Fruit fly (Drosophila melanogaster) whole organism, embryonic: ENCODE results near the gene alphaTub84B.

ENCODE experiments used
- Antp ChIP-seq: fragments of 200-800 bp; sonication (Bioruptor generic); optimal IDR thresholded peaks from 3 replicates; lab custom pipeline; 2016; ENCODE audit warnings: missing biosample characterization, missing genetic modification characterization
- B-H1 ChIP-seq: fragments of 200-800 bp; sonication (Bioruptor generic); IDR thresholded peaks from 3 replicates; pipeline ENCODE4 v1.3.6; 2022; ENCODE audit warnings: missing biosample characterization, missing genetic modification characterization
- BtbVII ChIP-seq: fragments of 200-800 bp; sonication (Bioruptor generic); optimal IDR thresholded peaks from 3 replicates; lab custom pipeline; 2017; ENCODE audit warnings: missing biosample characterization, mild to moderate bottlenecking, missing genetic modification characterization
- CG10462 ChIP-seq: fragments of 200-800 bp; sonication (Bioruptor generic); optimal IDR thresholded peaks from 2 replicates; lab custom pipeline; 2016; ENCODE audit warnings: missing biosample characterization, missing genetic modification characterization
- CG10543 ChIP-seq: fragments of 200-800 bp; sonication (Bioruptor generic); optimal IDR thresholded peaks from 3 replicates; lab custom pipeline; 2017; ENCODE audit warnings: missing biosample characterization, mild to moderate bottlenecking, missing genetic modification characterization, moderate library complexity
- CG12071 ChIP-seq: fragments of 200-800 bp; sonication (Bioruptor generic); optimal IDR thresholded peaks from 3 replicates; lab custom pipeline; 2018; ENCODE audit warnings: missing biosample characterization, mild to moderate bottlenecking, missing genetic modification characterization
- CG14050 ChIP-seq: fragments of 200-800 bp; sonication (Bioruptor generic); IDR thresholded peaks from 3 replicates; pipeline ENCODE4 v1.3.6; 2022; ENCODE audit warnings: missing biosample characterization, missing genetic modification characterization
- CG14965 ChIP-seq: fragments of 200-800 bp; sonication (Bioruptor generic); optimal IDR thresholded peaks from 2 replicates; lab custom pipeline; 2016; ENCODE audit warnings: missing biosample characterization, missing genetic modification characterization, borderline replicate concordance
- CG1529 ChIP-seq: fragments of 200-800 bp; sonication (Bioruptor generic); optimal IDR thresholded peaks from 3 replicates; lab custom pipeline; 2018; ENCODE audit warnings: missing biosample characterization, missing genetic modification characterization
- CG15601 ChIP-seq: fragments of 200-800 bp; sonication (Bioruptor generic); optimal IDR thresholded peaks from 3 replicates; lab custom pipeline; 2019; ENCODE audit warnings: missing biosample characterization, mild to moderate bottlenecking, missing genetic modification characterization, moderate library complexity
- CG15696 ChIP-seq: fragments of 200-800 bp; sonication (Bioruptor generic); optimal IDR thresholded peaks from 2 replicates; lab custom pipeline; 2019; ENCODE audit warnings: missing biosample characterization, mild to moderate bottlenecking, missing genetic modification characterization, moderate library complexity
- CG17912 ChIP-seq: fragments of 200-800 bp; sonication (Bioruptor generic); optimal IDR thresholded peaks from 2 replicates; lab custom pipeline; 2018; ENCODE audit warnings: missing biosample characterization, mild to moderate bottlenecking, missing genetic modification characterization
- CG18262 ChIP-seq: fragments of 200-800 bp; optimal IDR thresholded peaks from 3 replicates; lab custom pipeline; 2019; ENCODE audit warnings: missing biosample characterization, mild to moderate bottlenecking, missing genetic modification characterization, moderate library complexity
- CG3281 ChIP-seq: fragments of 200-800 bp; sonication (Bioruptor generic); optimal IDR thresholded peaks from 3 replicates; lab custom pipeline; 2017; ENCODE audit warnings: missing biosample characterization, mild to moderate bottlenecking, missing genetic modification characterization
- CG34422 ChIP-seq: fragments of 200-800 bp; sonication (Bioruptor generic); IDR thresholded peaks from 3 replicates; pipeline ENCODE4 v1.3.6; 2022; ENCODE audit warnings: missing biosample characterization, missing genetic modification characterization
- CG3995 ChIP-seq: fragments of 200-800 bp; sonication (Bioruptor generic); optimal IDR thresholded peaks from 3 replicates; lab custom pipeline; 2016; ENCODE audit warnings: missing biosample characterization, missing genetic modification characterization
- CG4730 ChIP-seq: fragments of 200-800 bp; sonication (Bioruptor generic); IDR thresholded peaks from 2 replicates; pipeline ENCODE4 v1.3.6; 2022; ENCODE audit warnings: missing biosample characterization, missing genetic modification characterization
- CG6272 ChIP-seq: fragments of 200-800 bp; sonication (Bioruptor generic); IDR thresholded peaks from 2 replicates; pipeline ENCODE4 v1.3.6; 2022; ENCODE audit warnings: missing biosample characterization, missing genetic modification characterization
- CG7357 ChIP-seq: fragments of 200-800 bp; sonication (Bioruptor generic); IDR thresholded peaks from 3 replicates; pipeline ENCODE4 v1.3.6; 2022; ENCODE audit warnings: missing biosample characterization, missing genetic modification characterization
- CG7987 ChIP-seq: fragments of 200-800 bp; sonication (Bioruptor generic); optimal IDR thresholded peaks from 2 replicates; lab custom pipeline; 2018; ENCODE audit warnings: missing biosample characterization, mild to moderate bottlenecking, missing genetic modification characterization, moderate library complexity
- CG9215 ChIP-seq: fragments of 200-800 bp; sonication (Bioruptor generic); IDR thresholded peaks from 2 replicates; pipeline ENCODE4 v1.3.6; 2022; ENCODE audit warnings: missing biosample characterization, missing genetic modification characterization
- CkIIα-i1 ChIP-seq: fragments of 200-800 bp; sonication (Bioruptor generic); IDR thresholded peaks from 2 replicates; pipeline ENCODE4 v1.3.6; 2022; ENCODE audit warnings: missing biosample characterization, missing genetic modification characterization
- Drgx ChIP-seq: fragments of 200-800 bp; sonication (Bioruptor generic); IDR thresholded peaks from 2 replicates; pipeline ENCODE4 v1.3.6; 2022; ENCODE audit warnings: missing biosample characterization, missing genetic modification characterization
- Ets65A ChIP-seq: fragments of 200-800 bp; sonication (Bioruptor generic); peaks from one replicate; lab custom pipeline; 2016; ENCODE audit warnings: missing biosample characterization, missing genetic modification characterization
- GATAe ChIP-seq: fragments of 200-800 bp; sonication (Bioruptor generic); conservative IDR thresholded peaks from 2 replicates; pipeline ENCODE4 v1.3.6; 2022; ENCODE audit warnings: missing biosample characterization, missing genetic modification characterization
- Hey ChIP-seq: fragments of 200-800 bp; sonication (Bioruptor generic); optimal IDR thresholded peaks from 3 replicates; lab custom pipeline; 2018; ENCODE audit warnings: missing biosample characterization, mild to moderate bottlenecking, missing genetic modification characterization
- HmgZ ChIP-seq: fragments of 200-800 bp; sonication (Bioruptor generic); optimal IDR thresholded peaks from 2 replicates; lab custom pipeline; 2018; ENCODE audit warnings: missing biosample characterization, mild to moderate bottlenecking, missing genetic modification characterization
- Hmr ChIP-seq: fragments of 200-800 bp; sonication (Bioruptor generic); optimal IDR thresholded peaks from 3 replicates; lab custom pipeline; 2017; ENCODE audit warnings: mild to moderate bottlenecking, missing biosample characterization, missing genetic modification reagents, missing genetic modification characterization
- Hr78 ChIP-seq, 2 experiments: fragments of 200-800 bp in 1 of 2; fragments of >200 bp in 1 of 2; sonication (Bioruptor generic) in 1 of 2; optimal IDR thresholded peaks; 2 replicates each; lab custom pipeline; 2017 to 2019; ENCODE audit warnings: missing biosample characterization in 2 of 2, missing genetic modification characterization in 2 of 2, mild to moderate bottlenecking in 1 of 2, moderate library complexity in 1 of 2
- Nf-YA ChIP-seq: fragments of 200-800 bp; sonication (Bioruptor generic); IDR thresholded peaks from 2 replicates; pipeline ENCODE4 v1.3.6; 2022; ENCODE audit warnings: missing biosample characterization, missing genetic modification characterization
- Nf-YC ChIP-seq: fragments of 200-800 bp; optimal IDR thresholded peaks from 3 replicates; lab custom pipeline; 2019; ENCODE audit warnings: missing biosample characterization, mild to moderate bottlenecking, missing genetic modification characterization, moderate library complexity
- Ravus ChIP-seq: fragments of 200-800 bp; sonication (Bioruptor generic); IDR thresholded peaks from 2 replicates; pipeline ENCODE4 v1.3.6; 2022; ENCODE audit warnings: missing biosample characterization, missing genetic modification characterization
- Sox100B ChIP-seq: fragments of 200-800 bp; sonication (Bioruptor generic); optimal IDR thresholded peaks from 3 replicates; lab custom pipeline; 2018; ENCODE audit warnings: missing biosample characterization, mild to moderate bottlenecking, missing genetic modification characterization
- Spps ChIP-seq: fragments of 200-800 bp; sonication (Bioruptor generic); optimal IDR thresholded peaks from 2 replicates; lab custom pipeline; 2018; ENCODE audit warnings: missing biosample characterization, mild to moderate bottlenecking, missing genetic modification characterization
- ase ChIP-seq: fragments of 200-800 bp; sonication (Bioruptor generic); IDR thresholded peaks from 3 replicates; pipeline ENCODE4 v1.3.6; 2022; ENCODE audit warnings: missing biosample characterization, missing genetic modification characterization
- bowl ChIP-seq: fragments of 200-800 bp; sonication (Bioruptor generic); IDR thresholded peaks from 2 replicates; pipeline ENCODE4 v1.3.6; 2022; ENCODE audit warnings: missing biosample characterization, missing genetic modification characterization
- bsh ChIP-seq, 2 experiments: fragments of 200-800 bp; sonication (Bioruptor generic); optimal IDR thresholded peaks; 2 replicates each; lab custom pipeline; 2017 to 2018; ENCODE audit warnings: mild to moderate bottlenecking in 2 of 2, missing biosample characterization in 2 of 2, missing genetic modification characterization in 2 of 2, moderate library complexity in 1 of 2
- dimm ChIP-seq: fragments of 200-800 bp; sonication (Bioruptor generic); IDR thresholded peaks from 2 replicates; pipeline ENCODE4 v1.3.6; 2022; ENCODE audit warnings: missing biosample characterization, missing genetic modification characterization
- en ChIP-seq: fragments of 200-800 bp; sonication (Bioruptor generic); optimal IDR thresholded peaks from 2 replicates; lab custom pipeline; 2016; ENCODE audit warnings: missing biosample characterization, missing genetic modification characterization
- fd102C ChIP-seq: fragments of 200-800 bp; sonication (Bioruptor generic); optimal IDR thresholded peaks from 2 replicates; lab custom pipeline; 2018; ENCODE audit warnings: missing biosample characterization, mild to moderate bottlenecking, missing genetic modification characterization, moderate library complexity
- her ChIP-seq: fragments of 200-800 bp; sonication (Bioruptor generic); optimal IDR thresholded peaks from 2 replicates; lab custom pipeline; 2016; ENCODE audit warnings: missing biosample characterization, missing genetic modification characterization
- kah ChIP-seq: fragments of 200-800 bp; sonication (Bioruptor generic); optimal IDR thresholded peaks from 2 replicates; lab custom pipeline; 2018; ENCODE audit warnings: missing biosample characterization, mild to moderate bottlenecking, missing genetic modification characterization
- lbe ChIP-seq: fragments of 200-800 bp; sonication (Bioruptor generic); optimal IDR thresholded peaks from 2 replicates; lab custom pipeline; 2016; ENCODE audit warnings: missing biosample characterization, mild to moderate bottlenecking, missing genetic modification characterization
- lilli ChIP-seq: fragments of 200-800 bp; sonication (Bioruptor generic); optimal IDR thresholded peaks from 3 replicates; lab custom pipeline; 2016; ENCODE audit warnings: missing biosample characterization, missing genetic modification characterization
- mirr ChIP-seq: fragments of 200-800 bp; sonication (Bioruptor generic); optimal IDR thresholded peaks from 3 replicates; lab custom pipeline; 2018; ENCODE audit warnings: missing biosample characterization, mild to moderate bottlenecking, missing genetic modification characterization
- phol ChIP-seq: fragments of 200-800 bp; sonication (Bioruptor generic); optimal IDR thresholded peaks from 3 replicates; lab custom pipeline; 2018; ENCODE audit warnings: missing biosample characterization, mild to moderate bottlenecking, missing genetic modification characterization, moderate library complexity
- pum ChIP-seq: fragments of 200-800 bp; sonication (Bioruptor generic); optimal IDR thresholded peaks from 2 replicates; lab custom pipeline; 2016; ENCODE audit warnings: missing biosample characterization, missing genetic modification characterization
- sim ChIP-seq: fragments of 200-800 bp; sonication (Bioruptor generic); IDR thresholded peaks from 2 replicates; pipeline ENCODE4 v1.3.6; 2022; ENCODE audit warnings: missing biosample characterization, missing genetic modification characterization
- so ChIP-seq: fragments of 200-800 bp; sonication (Bioruptor generic); IDR thresholded peaks from 3 replicates; pipeline ENCODE4 v1.3.6; 2022; ENCODE audit warnings: missing biosample characterization, missing genetic modification characterization
- tap ChIP-seq: fragments of 200-800 bp; optimal IDR thresholded peaks from 3 replicates; lab custom pipeline; 2019; ENCODE audit warnings: missing biosample characterization, mild to moderate bottlenecking, missing genetic modification characterization, moderate library complexity
- trh ChIP-seq: fragments of 200-800 bp; sonication (Bioruptor generic); optimal IDR thresholded peaks from 2 replicates; lab custom pipeline; 2016; ENCODE audit warnings: missing biosample characterization, missing genetic modification characterization

Gene alphaTub84B

DNA sequence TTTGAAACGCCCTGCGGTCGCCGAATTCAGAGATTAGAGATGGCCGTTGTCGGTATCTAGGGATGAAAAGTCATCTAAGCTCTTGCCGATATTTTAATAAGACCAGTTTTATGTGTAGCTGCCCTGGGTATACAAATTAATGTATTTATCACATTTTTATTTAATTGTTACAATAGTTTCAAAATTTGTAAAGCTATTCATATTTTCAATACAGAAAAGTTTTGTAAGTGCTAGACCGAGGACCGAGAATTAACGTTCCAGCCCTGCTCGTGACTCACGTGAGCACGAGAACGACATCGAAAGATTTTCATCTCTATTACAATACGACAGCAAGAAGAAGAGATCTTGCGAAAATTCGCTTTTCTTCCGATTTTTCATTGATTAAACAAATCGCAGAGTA lies 19.3 kb upstream of the alphaTub84B start, which contains the start of the genes CG1105 and CG1965 (continued):
- TF ChIP-seq bowl (GFP tag; lab: Robert Waterston, UW) (peak; percentile 81), dimm (GFP tag; lab: Robert Waterston, UW) (peak; percentile 73), CG3995 (GFP tag; lab: Kevin White, UChicago) (peak; percentile 66), CG3281 (GFP tag; lab: Kevin White, UChicago) (peak; percentile 87), Drgx (GFP tag; lab: Robert Waterston, UW) (peak; percentile 76), CG6272 (peak; percentile 96), CG14965 (no peak), Ravus (GFP tag; lab: Robert Waterston, UW) (peak; percentile 80), Hmr (peak; percentile 94), HmgZ (tag; lab: Kevin White, UChicago) (peak; percentile 96), CG4730 (GFP tag; lab: Robert Waterston, UW) (peak; percentile 90), CG10462 (peak; percentile 90), CG14050 (peak; percentile 85), fd102C (GFP tag; lab: Kevin White, UChicago) (peak; percentile 63), lbe (GFP tag; lab: Kevin White, UChicago) (peak; percentile 83), CG15601 (peak; percentile 89), CG1529 (GFP tag; lab: Kevin White, UChicago) (peak; percentile 77), phol (tag; lab: Kevin White, UChicago) (peak; percentile 95), Ets65A (GFP tag; lab: Kevin White, UChicago) (peak; percentile 99), Nf-YA (GFP tag; lab: Robert Waterston, UW) (peak; percentile 77), her (GFP tag; lab: Kevin White, UChicago) (peak; percentile 67), CG12071 (GFP tag; lab: Kevin White, UChicago) (no peak), B-H1 (GFP tag; lab: Robert Waterston, UW) (peak; percentile 92), pum (GFP tag; lab: Kevin White, UChicago) (peak; percentile 95), mirr (GFP tag; lab: Kevin White, UChicago) (no peak), sim (GFP tag; lab: Robert Waterston, UW) (peak; percentile 81), CkIIα-i1 (GFP tag; lab: Robert Waterston, UW) (peak; percentile 52; the same call in 1 of the 2 replicates), Sox100B (GFP tag; lab: Kevin White, UChicago) (no peak), BtbVII (GFP tag; lab: Kevin White, UChicago) (peak; percentile 64), CG34422 (peak; percentile 96), Spps (tag; lab: Kevin White, UChicago) (peak; percentile 87), lilli (GFP tag; lab: Kevin White, UChicago) (peak; percentile 98), en (GFP tag; lab: Kevin White, UChicago) (peak; percentile 83), GATAe (peak; percentile 65), CG7357 (GFP tag; lab: Robert Waterston, UW) (peak; percentile 83), kah (GFP tag; lab: Kevin White, UChicago) (peak; percentile 15), CG15696 (tag; lab: Kevin White, UChicago) (peak; percentile 96), CG18262 (tag; lab: Kevin White, UChicago) (peak; percentile 90), bsh (GFP tag; optimal IDR thresholded peaks at IDR 0.05; lab: Kevin White, UChicago) (peak in 1 of 2 experiments; percentile 91), trh (GFP tag; lab: Kevin White, UChicago) (peak; percentile 91), CG9215 (GFP tag; lab: Robert Waterston, UW) (peak; percentile 94), Antp (peak; percentile 91), tap (tag; lab: Kevin White, UChicago) (peak; percentile 78), Hey (peak; percentile 24), CG17912 (GFP tag; lab: Kevin White, UChicago) (peak; percentile 78), ase (GFP tag; lab: Robert Waterston, UW) (peak; percentile 91), Nf-YC (tag; lab: Kevin White, UChicago) (peak; percentile 84), Hr78 (GFP tag; optimal IDR thresholded peaks at IDR 0.05; lab: Kevin White, UChicago) (peak in 1 of 2 experiments; percentile 32), CG10543 (GFP tag; lab: Kevin White, UChicago) (peak; percentile 91), so (GFP tag; lab: Robert Waterston, UW) (peak; percentile 79), CG7987 (GFP tag; lab: Kevin White, UChicago) (peak; percentile 74)
